Worm (Caenorhabditis elegans) whole organism, midembryonic: Measurements from ENCODE around the gene srz-10.

Experiments
- T22C8.4 ChIP-seq: fragments of 200-800 bp; sonication (Bioruptor generic); IDR thresholded peaks from 2 replicates; pipeline ENCODE4 v1.3.6; 2022; ENCODE audit warnings: missing genetic modification characterization, missing compliant biosample characterization
- cog-1 ChIP-seq: sonication (generic microtip); optimal IDR thresholded peaks from 2 replicates; lab custom pipeline; 2016; ENCODE audit warnings: missing genetic modification characterization, missing compliant biosample characterization
- flt-1 ChIP-seq: fragments of 200-800 bp; sonication (Bioruptor generic); IDR thresholded peaks from 2 replicates; pipeline ENCODE4 v1.3.6; 2022; ENCODE audit warnings: missing genetic modification characterization, missing compliant biosample characterization
- klf-2 ChIP-seq: fragments of 200-800 bp; sonication (Bioruptor generic); conservative IDR thresholded peaks from 2 replicates; pipeline ENCODE4 v1.3.6; 2022; ENCODE audit warnings: missing genetic modification reagents, missing genetic modification characterization, missing compliant biosample characterization
- med-1 ChIP-seq: sonication (generic microtip); optimal IDR thresholded peaks from 2 replicates; lab custom pipeline; 2017; ENCODE audit warnings: missing genetic modification characterization, mild to moderate bottlenecking, missing compliant biosample characterization, antibody characterized with exemption, missing genetic modification reagents; ENCODE audit not compliant: insufficient read depth
- ref-1 ChIP-seq: fragments of 200-800 bp; sonication (Bioruptor generic); conservative IDR thresholded peaks from 2 replicates; pipeline ENCODE4 v1.3.6; 2022; ENCODE audit warnings: missing genetic modification reagents, missing genetic modification characterization, missing compliant biosample characterization
- tab-1 ChIP-seq: fragments of 200-800 bp; sonication (Bioruptor generic); IDR thresholded peaks from 2 replicates; pipeline ENCODE4 v1.3.6; 2022; ENCODE audit warnings: missing genetic modification characterization, missing compliant biosample characterization
- ztf-23 ChIP-seq: fragments of 200-800 bp; sonication (Bioruptor generic); IDR thresholded peaks from 2 replicates; pipeline ENCODE4 v1.3.6; 2022; ENCODE audit warnings: missing genetic modification reagents, missing genetic modification characterization, missing compliant biosample characterization
- ztf-29 ChIP-seq: fragments of 200-800 bp; sonication (Bioruptor generic); IDR thresholded peaks from 2 replicates; pipeline ENCODE4 v1.3.6; 2022; ENCODE audit warnings: missing genetic modification reagents, missing genetic modification characterization, missing compliant biosample characterization

DNA sequence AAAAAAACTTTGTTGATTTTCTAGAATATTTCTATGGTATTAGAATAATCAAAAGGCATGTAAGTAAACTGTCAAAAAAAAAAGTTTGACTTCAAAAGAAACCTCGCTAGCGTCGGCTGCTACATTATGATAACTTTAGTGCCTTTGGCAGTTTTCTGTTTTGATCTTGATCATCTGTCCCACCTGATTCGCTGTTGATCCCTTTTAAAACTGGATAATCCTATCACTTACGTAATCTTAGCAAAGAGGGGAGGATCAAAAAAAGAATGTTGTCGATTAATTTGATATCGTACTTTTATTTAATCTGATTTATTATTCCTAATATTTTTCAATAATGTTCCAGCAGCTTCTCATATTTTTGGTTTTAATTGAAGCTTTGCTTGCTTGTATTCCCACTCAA lies 49.0 kb downstream of the srz-10 start, which contains the start of gene M01B2.8:
- no peak for TF ChIP-seq flt-1 (GFP tag; lab: Robert Waterston, UW)
- no peak for TF ChIP-seq ztf-23 (GFP tag; lab: Robert Waterston, UW)
- TF ChIP-seq ref-1 (GFP tag; lab: Robert Waterston, UW) = no peak
- TF ChIP-seq tab-1 = no peak
- TF ChIP-seq T22C8.4 (GFP tag; lab: Robert Waterston, UW) = no peak
- TF ChIP-seq med-1 (GFP tag; lab: Kevin White, UChicago) = no peak
- TF ChIP-seq ztf-29 (GFP tag; lab: Robert Waterston, UW) = no peak
- no peak for TF ChIP-seq klf-2 (GFP tag; lab: Robert Waterston, UW)
- no peak for TF ChIP-seq cog-1 (tag; lab: Kevin White, UChicago)
